Worm (Caenorhabditis elegans): ENCODE measurements around the gene aqp-3.

- TF ChIP-seq elt-1 (tag; optimal IDR thresholded peaks at IDR 0.05; ENCODE audit: borderline replicate concordance, insufficient read depth) (no peak), unc-39 (tag; optimal IDR thresholded peaks at IDR 0.05) (no peak), elt-3 (tag; optimal IDR thresholded peaks at IDR 0.05) (no peak), lsy-2 (tag; optimal IDR thresholded peaks at IDR 0.05) (no peak), nhr-237 (tag; optimal IDR thresholded peaks at IDR 0.05) (no peak), nhr-76 (tag; optimal IDR thresholded peaks at IDR 0.05) (no peak), unc-120 (tag; optimal IDR thresholded peaks at IDR 0.05; ENCODE audit: poor library complexity, severe bottlenecking) (no peak), ztf-11 (tag; optimal IDR thresholded peaks at IDR 0.05) (no peak), nhr-28 (tag; optimal IDR thresholded peaks at IDR 0.05) (no peak), lin-13 (tag; optimal IDR thresholded peaks at IDR 0.05) (no peak), pha-4 (tag; optimal IDR thresholded peaks at IDR 0.05) (no peak)
Measured at ce11 chrIV:11011920-11012319, 45.7 kb upstream of the aqp-3 start, which contains the start of gene ndx-9.
